Worm (Caenorhabditis elegans): ENCODE measurements around the gene max-1.

max-1 gene

ce11 chrV:13085227-13085640 is 34.8 kb downstream of the max-1 start (continued):
- peak in 1 of 3 experiments; percentile 37 for TF ChIP-seq dpl-1 (GFP tag; optimal IDR thresholded peaks at IDR 0.05)
- peak in 1 of 2 experiments; percentile 69 for TF ChIP-seq lin-35 (GFP tag; optimal IDR thresholded peaks at IDR 0.05)
- no peak for TF ChIP-seq ceh-63 (GFP tag; optimal IDR thresholded peaks at IDR 0.05)
- no peak for TF ChIP-seq lsy-2 (tag; optimal IDR thresholded peaks at IDR 0.05)
- no peak for TF ChIP-seq C16A3.4 (tag; optimal IDR thresholded peaks at IDR 0.05)
- TF ChIP-seq pag-3 (tag; optimal IDR thresholded peaks at IDR 0.05; ENCODE audit: borderline replicate concordance, insufficient read depth), result no peak
- TF ChIP-seq isw-1 (GFP tag; IDR thresholded peaks at IDR 0.05), result no peak
- TF ChIP-seq unc-62 (GFP tag; optimal IDR thresholded peaks at IDR 0.05), result no peak
- TF ChIP-seq ama-1 (optimal IDR thresholded peaks at IDR 0.05), result no peak
- no peak for TF ChIP-seq nhr-77 (tag; optimal IDR thresholded peaks at IDR 0.05)
- TF ChIP-seq nhr-20 (tag; optimal IDR thresholded peaks at IDR 0.05), result peak; percentile 60
- TF ChIP-seq skn-1 (tag; optimal IDR thresholded peaks at IDR 0.05), result no peak
- TF ChIP-seq fkh-10 (GFP tag; optimal IDR thresholded peaks at IDR 0.05), result no peak
- TF ChIP-seq dsc-1 (tag; optimal IDR thresholded peaks at IDR 0.05), result no peak
- TF ChIP-seq unc-130 (tag; optimal IDR thresholded peaks at IDR 0.05), result no peak
- no peak for TF ChIP-seq efl-1 (optimal IDR thresholded peaks at IDR 0.05)
- no peak for TF ChIP-seq efl-1 (GFP tag; optimal IDR thresholded peaks at IDR 0.05 in 1 of 2)
- TF ChIP-seq unc-86 (tag; optimal IDR thresholded peaks at IDR 0.05), result no peak
- no peak for TF ChIP-seq egl-13 (tag; optimal IDR thresholded peaks at IDR 0.05)
- no peak for TF ChIP-seq lin-39 (tag; optimal IDR thresholded peaks at IDR 0.05)
- peak; percentile 60 for TF ChIP-seq elt-2 (tag; optimal IDR thresholded peaks at IDR 0.05)
- no peak for TF ChIP-seq C04F5.9 (tag; optimal IDR thresholded peaks at IDR 0.05)
- no peak for TF ChIP-seq ceh-90 (tag; optimal IDR thresholded peaks at IDR 0.05)
- TF ChIP-seq grh-1 (GFP tag; IDR thresholded peaks at IDR 0.05), result peak; percentile 29; the same call in 1 of the 2 replicates
- no peak for TF ChIP-seq ztf-4 (tag; optimal IDR thresholded peaks at IDR 0.05)

- TF ChIP-seq pax-3 (tag; optimal IDR thresholded peaks at IDR 0.05), result peak; percentile 9
- no peak for TF ChIP-seq elt-2 (tag; optimal IDR thresholded peaks at IDR 0.05)
- TF ChIP-seq nhr-77 (tag; optimal IDR thresholded peaks at IDR 0.05), result no peak
- no peak for TF ChIP-seq zag-1 (tag; optimal IDR thresholded peaks at IDR 0.05)
- no peak for TF ChIP-seq lin-15B (tag; optimal IDR thresholded peaks at IDR 0.05)
- no peak for TF ChIP-seq efl-3 (GFP tag; optimal IDR thresholded peaks at IDR 0.05)
- peak; percentile 8 for TF ChIP-seq rnt-1 (tag; optimal IDR thresholded peaks at IDR 0.05)
- TF ChIP-seq lsy-2 (tag; optimal IDR thresholded peaks at IDR 0.05), result peak in 1 of 2 experiments; percentile 33
- peak in 1 of 3 experiments; percentile 32 for TF ChIP-seq ceh-82 (tag; optimal IDR thresholded peaks at IDR 0.05)
- no peak for TF ChIP-seq unc-62 (GFP tag; optimal IDR thresholded peaks at IDR 0.05)
- no peak for TF ChIP-seq blmp-1 (tag; optimal IDR thresholded peaks at IDR 0.05)
- TF ChIP-seq nhr-71 (tag; optimal IDR thresholded peaks at IDR 0.05), result peak; percentile 12
- TF ChIP-seq lin-14 (GFP tag; optimal IDR thresholded peaks at IDR 0.05), result peak; percentile 69
- TF ChIP-seq efl-1 (optimal IDR thresholded peaks at IDR 0.05), result no peak
- peak in 1 of 2 experiments; percentile 52 for TF ChIP-seq efl-1 (GFP tag; optimal IDR thresholded peaks at IDR 0.05 in 1 of 2)
- no peak for TF ChIP-seq pag-3 (tag; optimal IDR thresholded peaks at IDR 0.05; ENCODE audit: borderline replicate concordance, insufficient read depth)
- TF ChIP-seq aly-2 (tag; optimal IDR thresholded peaks at IDR 0.05), result no peak
- TF ChIP-seq nhr-237 (tag; optimal IDR thresholded peaks at IDR 0.05), result no peak
- no peak for TF ChIP-seq sup-37 (GFP tag; optimal IDR thresholded peaks at IDR 0.05)
These were observed 36.0 kb downstream of the max-1 start for ce11 chrV:13083751-13084672.

All from whole organism, L1 larva.